Worm (Caenorhabditis elegans): ENCODE measurements around the gene cyn-4.

DNA sequence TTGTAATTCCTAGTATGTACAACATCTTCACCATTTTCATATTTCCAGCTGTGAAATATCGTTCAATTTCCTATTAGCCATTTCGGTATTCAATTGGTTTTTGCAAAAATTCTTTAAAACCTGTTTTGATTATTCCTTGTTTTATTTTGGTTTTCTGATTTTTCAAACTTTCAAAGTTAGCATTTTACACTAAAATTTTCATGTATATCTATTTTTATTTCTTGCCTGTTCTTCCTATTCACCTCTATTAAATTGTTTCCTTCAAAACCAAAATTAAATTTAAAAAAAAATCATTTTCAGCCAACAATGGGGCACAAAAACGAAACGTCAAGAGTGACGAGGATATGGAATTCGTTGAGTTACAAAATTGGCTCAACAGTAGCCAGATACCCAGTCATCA lies 16.6 kb upstream of the cyn-4 start, which contains the start of gene ptr-8:
- no peak for TF ChIP-seq tab-1 (GFP tag; IDR thresholded peaks at IDR 0.05)
- no peak for TF ChIP-seq flt-1 (GFP tag; IDR thresholded peaks at IDR 0.05)
- TF ChIP-seq ztf-23 (GFP tag; IDR thresholded peaks at IDR 0.05): no peak
- no peak for TF ChIP-seq ztf-29 (GFP tag; IDR thresholded peaks at IDR 0.05)
- no peak for TF ChIP-seq ref-1 (GFP tag; conservative IDR thresholded peaks at IDR 0.05)
- no peak for TF ChIP-seq med-1 (GFP tag; optimal IDR thresholded peaks at IDR 0.05; ENCODE audit: insufficient read depth)
